Worm (Caenorhabditis elegans) whole organism, young adult: ENCODE results near the gene dhc-4.

Experiments
- B0019.2 ChIP-seq: fragments of 200-800 bp; sonication (Bioruptor generic); conservative IDR thresholded peaks from 2 replicates; pipeline ENCODE4 v1.3.6; 2022; ENCODE audit warnings: missing genetic modification reagents, missing genetic modification characterization, missing compliant biosample characterization
- B0035.1 ChIP-seq: sonication (generic microtip); optimal IDR thresholded peaks from 2 replicates; lab custom pipeline; 2016; ENCODE audit warnings: missing genetic modification characterization, mild to moderate bottlenecking, missing compliant biosample characterization, missing genotype, missing genetic modification reagents
- F23B12.7 ChIP-seq: sonication (generic microtip); optimal IDR thresholded peaks from 2 replicates; lab custom pipeline; 2017; ENCODE audit warnings: missing genetic modification characterization, mild to moderate bottlenecking, missing compliant biosample characterization, antibody characterized with exemption, moderate library complexity; ENCODE audit not compliant: insufficient read depth
- F39B2.1 ChIP-seq: fragments of 200-800 bp; sonication (Bioruptor generic); IDR thresholded peaks from 2 replicates; pipeline ENCODE4 v1.3.6; 2022; ENCODE audit warnings: missing genetic modification reagents, missing genetic modification characterization, missing compliant biosample characterization
- F49E8.2 ChIP-seq: sonication (generic microtip); optimal IDR thresholded peaks from 3 replicates; lab custom pipeline; 2017; ENCODE audit warnings: missing genetic modification characterization, mild to moderate bottlenecking, missing compliant biosample characterization, antibody characterized with exemption, moderate library complexity; ENCODE audit not compliant: insufficient read depth
- F57A8.1 ChIP-seq: fragments of 200-800 bp; sonication (Bioruptor generic); optimal IDR thresholded peaks from 2 replicates; lab custom pipeline; 2018; ENCODE audit warnings: mild to moderate bottlenecking, missing genetic modification characterization, moderate library complexity, missing compliant biosample characterization
- K11D2.4 ChIP-seq: fragments of 200-800 bp; sonication (Bioruptor generic); IDR thresholded peaks from 2 replicates; pipeline ENCODE4 v1.3.6; 2022; ENCODE audit warnings: missing genetic modification reagents, missing genetic modification characterization, missing compliant biosample characterization
- K12H6.12 ChIP-seq: fragments of 200-800 bp; sonication (Bioruptor generic); optimal IDR thresholded peaks from 2 replicates; lab custom pipeline; 2018; ENCODE audit warnings: mild to moderate bottlenecking, missing genetic modification characterization, missing compliant biosample characterization
- aptf-2 ChIP-seq: fragments of 200-800 bp; sonication (Bioruptor generic); conservative IDR thresholded peaks from 2 replicates; pipeline ENCODE4 v1.3.6; 2022; ENCODE audit warnings: missing genetic modification reagents, missing genetic modification characterization, missing compliant biosample characterization
- ccch-3 ChIP-seq: fragments of 200-800 bp; sonication (Bioruptor generic); optimal IDR thresholded peaks from 2 replicates; lab custom pipeline; 2018; ENCODE audit warnings: mild to moderate bottlenecking, missing genetic modification characterization, missing compliant biosample characterization
- cebp-1 ChIP-seq, 2 experiments: fragments of 200-800 bp in 1 of 2; sonication (Bioruptor generic) in 1 of 2; sonication (generic microtip) in 1 of 2; IDR thresholded peaks in 1 of 2; optimal IDR thresholded peaks in 1 of 2; 2 replicates each; pipeline versions ENCODE4 v1.3.6 to Lab custom; 2017 to 2022; ENCODE audit warnings: missing compliant biosample characterization in 2 of 2, missing genetic modification characterization in 2 of 2, mild to moderate bottlenecking in 1 of 2, missing genetic modification reagents in 1 of 2, moderate library complexity in 1 of 2
- ceh-27 ChIP-seq: fragments of 200-800 bp; sonication (Bioruptor generic); optimal IDR thresholded peaks from 2 replicates; lab custom pipeline; 2018; ENCODE audit warnings: mild to moderate bottlenecking, missing genetic modification characterization, moderate library complexity, missing compliant biosample characterization
- ceh-40 ChIP-seq: fragments of 200-800 bp; sonication (Bioruptor generic); IDR thresholded peaks from 2 replicates; pipeline ENCODE4 v1.3.6; 2022; ENCODE audit warnings: missing genetic modification characterization, missing compliant biosample characterization
- ceh-91 ChIP-seq: fragments of 200-800 bp; sonication (Bioruptor generic); IDR thresholded peaks from 2 replicates; pipeline ENCODE4 v1.3.6; 2022; ENCODE audit warnings: missing genetic modification reagents, missing genetic modification characterization, missing compliant biosample characterization
- die-1 ChIP-seq: sonication (generic microtip); optimal IDR thresholded peaks from 2 replicates; lab custom pipeline; 2016; ENCODE audit warnings: missing genotype, mild to moderate bottlenecking, missing genetic modification characterization, missing compliant biosample characterization
- dpff-1 ChIP-seq: sonication (generic microtip); optimal IDR thresholded peaks from 2 replicates; lab custom pipeline; 2017; ENCODE audit warnings: mild to moderate bottlenecking, missing genetic modification characterization, missing compliant biosample characterization
- efl-1 ChIP-seq: fragments of 150-350 bp; optimal IDR thresholded peaks from 2 replicates; lab custom pipeline; 2014; ENCODE audit warnings: missing biosample characterization, missing genetic modification reagents, missing genetic modification characterization
- egrh-3 ChIP-seq: fragments of 200-800 bp; sonication (Bioruptor generic); IDR thresholded peaks from 2 replicates; pipeline ENCODE4 v1.3.6; 2022; ENCODE audit warnings: missing genetic modification reagents, missing genetic modification characterization, missing compliant biosample characterization
- fkh-3 ChIP-seq: sonication (generic microtip); optimal IDR thresholded peaks from 2 replicates; lab custom pipeline; 2016; ENCODE audit warnings: mild to moderate bottlenecking, missing genetic modification characterization, missing compliant biosample characterization
- him-1 ChIP-seq: sonication (generic microtip); optimal IDR thresholded peaks from 2 replicates; lab custom pipeline; 2016; ENCODE audit warnings: missing genotype, missing genetic modification reagents, missing genetic modification characterization, missing compliant biosample characterization
- hmg-1.2 ChIP-seq: fragments of 200-800 bp; sonication (Bioruptor generic); IDR thresholded peaks from 2 replicates; pipeline ENCODE4 v1.3.6; 2022; ENCODE audit warnings: missing genetic modification reagents, missing genetic modification characterization, missing compliant biosample characterization
- hrde-1 ChIP-seq: sonication (generic microtip); optimal IDR thresholded peaks from 2 replicates; lab custom pipeline; 2016; ENCODE audit warnings: missing genetic modification characterization, mild to moderate bottlenecking, missing compliant biosample characterization, moderate library complexity, missing genotype, missing genetic modification reagents, borderline replicate concordance
- let-607 ChIP-seq, 2 experiments: fragments of 200-800 bp in 1 of 2; sonication (Bioruptor generic) in 1 of 2; sonication (generic microtip) in 1 of 2; optimal IDR thresholded peaks; 2 replicates each; lab custom pipeline; 2016 to 2018; ENCODE audit warnings: mild to moderate bottlenecking in 2 of 2, missing compliant biosample characterization in 2 of 2, missing genetic modification characterization in 2 of 2, moderate library complexity in 2 of 2, missing genotype in 1 of 2
- lsl-1 ChIP-seq: fragments of 200-800 bp; sonication (Bioruptor generic); optimal IDR thresholded peaks from 2 replicates; lab custom pipeline; 2018; ENCODE audit warnings: mild to moderate bottlenecking, missing genetic modification characterization, moderate library complexity, missing compliant biosample characterization
- lsy-27 ChIP-seq: sonication (generic microtip); optimal IDR thresholded peaks from 2 replicates; lab custom pipeline; 2017; ENCODE audit warnings: missing genetic modification characterization, mild to moderate bottlenecking, missing compliant biosample characterization, antibody characterized with exemption, missing genotype, borderline replicate concordance; ENCODE audit not compliant: insufficient read depth
- madf-10 ChIP-seq: sonication (generic microtip); optimal IDR thresholded peaks from 2 replicates; lab custom pipeline; 2016; ENCODE audit warnings: mild to moderate bottlenecking, missing genetic modification characterization, missing compliant biosample characterization
- madf-6 ChIP-seq: fragments of 200-800 bp; sonication (Bioruptor generic); IDR thresholded peaks from 2 replicates; pipeline ENCODE4 v1.3.6; 2022; ENCODE audit warnings: missing genetic modification reagents, missing genetic modification characterization, missing compliant biosample characterization
- mcd-1 ChIP-seq: fragments of 200-800 bp; sonication (Bioruptor generic); IDR thresholded peaks from 2 replicates; pipeline ENCODE4 v1.3.6; 2022; ENCODE audit warnings: missing genetic modification reagents, missing genetic modification characterization, missing compliant biosample characterization
- mel-28 ChIP-seq: sonication (generic microtip); optimal IDR thresholded peaks from 2 replicates; lab custom pipeline; 2016; ENCODE audit warnings: borderline replicate concordance, mild to moderate bottlenecking, missing genetic modification characterization, missing compliant biosample characterization
- mes-4 ChIP-seq: sonication (generic microtip); optimal IDR thresholded peaks from 2 replicates; lab custom pipeline; 2016; ENCODE audit warnings: missing genotype, missing genetic modification characterization, missing compliant biosample characterization
- nfya-1 ChIP-seq: sonication (generic microtip); optimal IDR thresholded peaks from 2 replicates; lab custom pipeline; 2017; ENCODE audit warnings: antibody characterized with exemption, missing compliant biosample characterization, missing genetic modification characterization, borderline replicate concordance; ENCODE audit not compliant: insufficient read depth
- nfyb-1 ChIP-seq: fragments of 200-800 bp; sonication (Bioruptor generic); IDR thresholded peaks from 2 replicates; pipeline ENCODE4 v1.3.6; 2022; ENCODE audit warnings: missing genetic modification reagents, missing genetic modification characterization, missing compliant biosample characterization
- nhr-27 ChIP-seq: fragments of 200-800 bp; sonication (Bioruptor generic); optimal IDR thresholded peaks from 2 replicates; lab custom pipeline; 2018; ENCODE audit warnings: mild to moderate bottlenecking, missing genetic modification characterization, moderate library complexity, missing compliant biosample characterization
- pbrm-1 ChIP-seq: fragments of 200-800 bp; sonication (Bioruptor generic); IDR thresholded peaks from 2 replicates; pipeline ENCODE4 v1.3.6; 2022; ENCODE audit warnings: missing genetic modification reagents, missing genetic modification characterization, missing compliant biosample characterization
- pha-4 ChIP-seq: fragments of 150-350 bp; sonication (generic microtip); optimal IDR thresholded peaks from 2 replicates; lab custom pipeline; 2014; ENCODE audit warnings: missing biosample characterization, missing genetic modification reagents, missing genetic modification characterization
- sdz-38 ChIP-seq: sonication (generic microtip); optimal IDR thresholded peaks from 2 replicates; lab custom pipeline; 2016; ENCODE audit warnings: missing genotype, missing genetic modification characterization, missing compliant biosample characterization
- somi-1 ChIP-seq: fragments of 200-800 bp; sonication (Bioruptor generic); optimal IDR thresholded peaks from 2 replicates; lab custom pipeline; 2018; ENCODE audit warnings: mild to moderate bottlenecking, missing genetic modification characterization, missing compliant biosample characterization
- unc-62 ChIP-seq: fragments of 150-350 bp; optimal IDR thresholded peaks from 2 replicates; lab custom pipeline; 2014; ENCODE audit warnings: missing biosample characterization, missing genetic modification reagents, missing genetic modification characterization
- zfh-2 ChIP-seq: fragments of 200-800 bp; sonication (Bioruptor generic); conservative IDR thresholded peaks from 2 replicates; pipeline ENCODE4 v1.3.6; 2022; ENCODE audit warnings: missing genetic modification reagents, missing genetic modification characterization, missing compliant biosample characterization
- ztf-3 ChIP-seq: fragments of 200-800 bp; sonication (Bioruptor generic); optimal IDR thresholded peaks from 2 replicates; lab custom pipeline; 2018; ENCODE audit warnings: mild to moderate bottlenecking, missing genetic modification characterization, missing compliant biosample characterization

Gene dhc-4

ce11 chrIII:10930850-10931249, 38.9 kb upstream of the dhc-4 start, which contains the start of gene M142.5:
M142.5 (plus strand) TSS chrIII:10931201.
- no peak for TF ChIP-seq B0019.2 (GFP tag; lab: Robert Waterston, UW)
- peak; percentile 87 for TF ChIP-seq mcd-1 (GFP tag; lab: Robert Waterston, UW)
- TF ChIP-seq ceh-91: no peak
- peak; percentile 10 for TF ChIP-seq efl-1 (GFP tag; lab: Kevin White, UChicago)
- no peak for TF ChIP-seq pbrm-1 (GFP tag; lab: Robert Waterston, UW)
- TF ChIP-seq somi-1 (GFP tag; lab: Kevin White, UChicago): no peak
- TF ChIP-seq F23B12.7 (tag; lab: Kevin White, UChicago): peak; percentile 27
- peak; percentile 35; the same call in 1 of the 2 replicates for TF ChIP-seq hmg-1.2 (GFP tag; lab: Robert Waterston, UW)
- TF ChIP-seq, all 124 proteins: peak for 4

ce11 chrIII:10933331-10933730, 36.4 kb upstream of the dhc-4 start, which contains the start of gene M142.8:
M142.8 (plus strand) TSS chrIII:10933631.
- TF ChIP-seq B0035.1 (no peak), mcd-1 (GFP tag; lab: Robert Waterston, UW) (no peak), him-1 (tag; lab: Kevin White, UChicago) (no peak), zfh-2 (no peak), nfya-1 (no peak), ceh-27 (GFP tag; lab: Kevin White, UChicago) (no peak), fkh-3 (tag; lab: Kevin White, UChicago) (no peak)
- TF ChIP-seq, all 124 proteins: peak for 0

ce11 chrIII:10935944-10936343, 33.8 kb upstream of the dhc-4 start, which contains the start of gene rle-1:
rle-1 (plus strand) TSS chrIII:10936244.
- no peak for TF ChIP-seq him-1 (tag; lab: Kevin White, UChicago)
- TF ChIP-seq ceh-91: no peak
- TF ChIP-seq ceh-40: no peak
- TF ChIP-seq madf-6 (GFP tag; lab: Robert Waterston, UW): no peak
- TF ChIP-seq nhr-27: no peak
- no peak for TF ChIP-seq F57A8.1 (GFP tag; lab: Kevin White, UChicago)
- no peak for TF ChIP-seq K12H6.12 (tag; lab: Kevin White, UChicago)
- no peak for TF ChIP-seq pbrm-1 (GFP tag; lab: Robert Waterston, UW)
- no peak for TF ChIP-seq ztf-3 (GFP tag; lab: Kevin White, UChicago)
- TF ChIP-seq mel-28: no peak
- TF ChIP-seq mes-4 (tag; lab: Kevin White, UChicago): no peak
- no peak for TF ChIP-seq zfh-2
- TF ChIP-seq dpff-1 (tag; lab: Kevin White, UChicago): no peak
- TF ChIP-seq F49E8.2: no peak
- no peak for TF ChIP-seq hrde-1 (tag; lab: Kevin White, UChicago)
- TF ChIP-seq, all 124 proteins: peak for 0

- no peak for TF ChIP-seq nfyb-1 (GFP tag; lab: Robert Waterston, UW)
- TF ChIP-seq zfh-2: peak; percentile 81
- TF ChIP-seq sdz-38: no peak
- TF ChIP-seq egrh-3 (GFP tag; lab: Robert Waterston, UW): peak; percentile 59; the same call in 1 of the 2 replicates
Measured at ce11 chrIII:10939184-10939583, 30.6 kb upstream of the dhc-4 start.

- TF ChIP-seq F39B2.1 (GFP tag; lab: Robert Waterston, UW) (no peak), unc-62 (no peak), madf-10 (tag; lab: Kevin White, UChicago) (no peak), lsl-1 (no peak), pha-4 (tag; lab: Kevin White, UChicago) (no peak), him-1 (tag; lab: Kevin White, UChicago) (no peak), ccch-3 (GFP tag; lab: Kevin White, UChicago) (no peak), K11D2.4 (GFP tag; lab: Robert Waterston, UW) (no peak), cebp-1 (GFP tag; IDR thresholded peaks at IDR 0.05; lab: Robert Waterston, UW) (no peak), cebp-1 (tag; optimal IDR thresholded peaks at IDR 0.05; lab: Kevin White, UChicago) (no peak), ceh-40 (no peak), lsy-27 (tag; lab: Kevin White, UChicago) (no peak), die-1 (tag; lab: Kevin White, UChicago) (no peak), aptf-2 (no peak), let-607 (tag; optimal IDR thresholded peaks at IDR 0.05; lab: Kevin White, UChicago) (no peak)
Measured at ce11 chrIII:10942905-10943304, 26.8 kb upstream of the dhc-4 start.
